Worm (Caenorhabditis elegans): Measurements from ENCODE around the gene rnp-5.

rnp-5 gene

ce11 chrIII:852296-852695 is 1.4 kb downstream of the rnp-5 start, which contains the start of gene moma-1:
Gene moma-1 (minus strand): TSS chrIII:852396.
- TF ChIP-seq sea-1 (GFP tag; conservative IDR thresholded peaks at IDR 0.05) (no peak), F13C5.2 (tag; optimal IDR thresholded peaks at IDR 0.05) (no peak), hmg-4 (GFP tag; optimal IDR thresholded peaks at IDR 0.05) (no peak), tbx-11 (GFP tag; IDR thresholded peaks at IDR 0.05) (no peak), flt-1 (GFP tag; IDR thresholded peaks at IDR 0.05) (no peak), tra-4 (tag; optimal IDR thresholded peaks at IDR 0.05) (no peak), hmbx-1 (tag; optimal IDR thresholded peaks at IDR 0.05) (no peak), aly-1 (tag; optimal IDR thresholded peaks at IDR 0.05) (no peak), hnd-1 (tag; optimal IDR thresholded peaks at IDR 0.05) (no peak), pes-1 (GFP tag; IDR thresholded peaks at IDR 0.05) (no peak), tbx-37 (GFP tag; conservative IDR thresholded peaks at IDR 0.05) (no peak)

ce11 chrIII:845485-845884 is 8.2 kb downstream of the rnp-5 start, which contains the start of gene K02F3.2:
Gene K02F3.2 (plus strand): TSS chrIII:845841.
- TF ChIP-seq ama-1 (optimal IDR thresholded peaks at IDR 0.05) (no peak), aly-1 (tag; optimal IDR thresholded peaks at IDR 0.05) (no peak), tbx-37 (GFP tag; conservative IDR thresholded peaks at IDR 0.05) (no peak), tbx-11 (GFP tag; IDR thresholded peaks at IDR 0.05) (no peak), hmbx-1 (tag; optimal IDR thresholded peaks at IDR 0.05) (no peak), flt-1 (GFP tag; IDR thresholded peaks at IDR 0.05) (no peak), sea-1 (GFP tag; conservative IDR thresholded peaks at IDR 0.05) (no peak), pes-1 (GFP tag; IDR thresholded peaks at IDR 0.05) (no peak), ets-7 (tag; optimal IDR thresholded peaks at IDR 0.05) (no peak), ceh-13 (GFP tag; optimal IDR thresholded peaks at IDR 0.05) (no peak), hmg-4 (GFP tag; optimal IDR thresholded peaks at IDR 0.05) (no peak), tra-4 (tag; optimal IDR thresholded peaks at IDR 0.05) (no peak), B0310.2 (tag; optimal IDR thresholded peaks at IDR 0.05) (no peak), scrt-1 (GFP tag; IDR thresholded peaks at IDR 0.05) (no peak), hnd-1 (tag; optimal IDR thresholded peaks at IDR 0.05) (no peak), ceh-36 (tag; optimal IDR thresholded peaks at IDR 0.05) (no peak), F13C5.2 (tag; optimal IDR thresholded peaks at IDR 0.05) (no peak)

- TF ChIP-seq hmg-4 (GFP tag; optimal IDR thresholded peaks at IDR 0.05) (no peak), tbx-11 (GFP tag; IDR thresholded peaks at IDR 0.05) (no peak), B0310.2 (tag; optimal IDR thresholded peaks at IDR 0.05) (no peak), tra-4 (tag; optimal IDR thresholded peaks at IDR 0.05) (no peak)
These were observed 9.1 kb downstream of the rnp-5 start for ce11 chrIII:844577-844976.

ce11 chrIII:843999-844398 is 9.7 kb downstream of the rnp-5 start:
- TF ChIP-seq tbx-37 (GFP tag; conservative IDR thresholded peaks at IDR 0.05): no peak
- peak; percentile 23 for TF ChIP-seq hmg-4 (GFP tag; optimal IDR thresholded peaks at IDR 0.05)

ce11 chrIII:842630-843029 is 11.1 kb downstream of the rnp-5 start, which contains the start of gene far-8:
Gene far-8 (plus strand): TSS chrIII:842930.
- no peak for TF ChIP-seq B0310.2 (tag; optimal IDR thresholded peaks at IDR 0.05)
- TF ChIP-seq ceh-36 (tag; optimal IDR thresholded peaks at IDR 0.05): no peak
- TF ChIP-seq hmbx-1 (tag; optimal IDR thresholded peaks at IDR 0.05): no peak
- TF ChIP-seq hmg-4 (GFP tag; optimal IDR thresholded peaks at IDR 0.05): no peak
- no peak for TF ChIP-seq tra-4 (tag; optimal IDR thresholded peaks at IDR 0.05)
- TF ChIP-seq aly-1 (tag; optimal IDR thresholded peaks at IDR 0.05): no peak

ce11 chrIII:841177-841576 is 12.5 kb downstream of the rnp-5 start, which contains the start of gene K02F3.9:
Gene K02F3.9 (minus strand): TSS chrIII:841366.
- no peak for TF ChIP-seq hmg-4 (GFP tag; optimal IDR thresholded peaks at IDR 0.05)
- TF ChIP-seq tbx-37 (GFP tag; conservative IDR thresholded peaks at IDR 0.05): no peak
- TF ChIP-seq hnd-1 (tag; optimal IDR thresholded peaks at IDR 0.05): no peak
- TF ChIP-seq ama-1 (optimal IDR thresholded peaks at IDR 0.05): no peak
- TF ChIP-seq ceh-13 (GFP tag; optimal IDR thresholded peaks at IDR 0.05): no peak
- TF ChIP-seq hmbx-1 (tag; optimal IDR thresholded peaks at IDR 0.05): no peak
- TF ChIP-seq F13C5.2 (tag; optimal IDR thresholded peaks at IDR 0.05): no peak
- TF ChIP-seq tbx-11 (GFP tag; IDR thresholded peaks at IDR 0.05): no peak
- no peak for TF ChIP-seq B0310.2 (tag; optimal IDR thresholded peaks at IDR 0.05)
- TF ChIP-seq tra-4 (tag; optimal IDR thresholded peaks at IDR 0.05): no peak
- TF ChIP-seq scrt-1 (GFP tag; IDR thresholded peaks at IDR 0.05): no peak
- no peak for TF ChIP-seq aly-1 (tag; optimal IDR thresholded peaks at IDR 0.05)

ce11 chrIII:839491-839890 is 14.2 kb downstream of the rnp-5 start, which contains the start of gene dos-3:
Gene dos-3 (minus strand): TSS chrIII:839591.
- TF ChIP-seq flt-1 (GFP tag; IDR thresholded peaks at IDR 0.05): no peak
- no peak for TF ChIP-seq pes-1 (GFP tag; IDR thresholded peaks at IDR 0.05)
- no peak for TF ChIP-seq ama-1 (optimal IDR thresholded peaks at IDR 0.05)
- no peak for TF ChIP-seq sea-1 (GFP tag; conservative IDR thresholded peaks at IDR 0.05)
- TF ChIP-seq F13C5.2 (tag; optimal IDR thresholded peaks at IDR 0.05): no peak
- TF ChIP-seq B0310.2 (tag; optimal IDR thresholded peaks at IDR 0.05): no peak
- no peak for TF ChIP-seq tbx-11 (GFP tag; IDR thresholded peaks at IDR 0.05)
- no peak for TF ChIP-seq hmg-4 (GFP tag; optimal IDR thresholded peaks at IDR 0.05)
- TF ChIP-seq ets-7 (tag; optimal IDR thresholded peaks at IDR 0.05): no peak
- no peak for TF ChIP-seq hnd-1 (tag; optimal IDR thresholded peaks at IDR 0.05)
- no peak for TF ChIP-seq tbx-37 (GFP tag; conservative IDR thresholded peaks at IDR 0.05)

ce11 chrIII:835713-836278 is 17.9 kb downstream of the rnp-5 start:
- TF ChIP-seq tbx-11 (GFP tag; IDR thresholded peaks at IDR 0.05) (0 out of 2 replicates have a peak, but pooled peaks have one; percentile 48), flt-1 (GFP tag; IDR thresholded peaks at IDR 0.05) (peak; percentile 29; the same call in 1 of the 2 replicates), hmg-4 (GFP tag; optimal IDR thresholded peaks at IDR 0.05) (peak; percentile 81), aly-1 (tag; optimal IDR thresholded peaks at IDR 0.05) (no peak), hmbx-1 (tag; optimal IDR thresholded peaks at IDR 0.05) (peak; percentile 39), ama-1 (optimal IDR thresholded peaks at IDR 0.05) (peak; percentile 96), tbx-37 (GFP tag; conservative IDR thresholded peaks at IDR 0.05) (peak; percentile 34; the same call in 1 of the 2 replicates), sea-1 (GFP tag; conservative IDR thresholded peaks at IDR 0.05) (peak; percentile 75; the same call in 1 of the 2 replicates), hnd-1 (tag; optimal IDR thresholded peaks at IDR 0.05) (peak; percentile 49), ceh-36 (tag; optimal IDR thresholded peaks at IDR 0.05) (peak; percentile 62), scrt-1 (GFP tag; IDR thresholded peaks at IDR 0.05) (peak; percentile 78; the same call in 1 of the 2 replicates), ets-7 (tag; optimal IDR thresholded peaks at IDR 0.05) (no peak), F13C5.2 (tag; optimal IDR thresholded peaks at IDR 0.05) (peak; percentile 75), pes-1 (GFP tag; IDR thresholded peaks at IDR 0.05) (peak; percentile 80; the same call in 1 of the 2 replicates), ceh-13 (GFP tag; optimal IDR thresholded peaks at IDR 0.05) (no peak), tra-4 (tag; optimal IDR thresholded peaks at IDR 0.05) (peak; percentile 48), B0310.2 (tag; optimal IDR thresholded peaks at IDR 0.05) (peak; percentile 44)
